Worm (Caenorhabditis elegans) whole organism, early embryonic: Measurements from ENCODE around the gene T20B5.2.

Experiments used
- B0310.2 ChIP-seq: sonication (generic microtip); optimal IDR thresholded peaks from 2 replicates; lab custom pipeline; 2016; ENCODE audit warnings: mild to moderate bottlenecking, missing genetic modification characterization, missing compliant biosample characterization
- F13C5.2 ChIP-seq: sonication (generic microtip); optimal IDR thresholded peaks from 2 replicates; lab custom pipeline; 2017; ENCODE audit warnings: mild to moderate bottlenecking, missing genetic modification characterization, inconsistent platforms, missing compliant biosample characterization
- aly-1 ChIP-seq: sonication (generic microtip); optimal IDR thresholded peaks from 2 replicates; lab custom pipeline; 2016; ENCODE audit warnings: missing genetic modification characterization, missing compliant biosample characterization
- ama-1 ChIP-seq: fragments of 150-350 bp; optimal IDR thresholded peaks from 2 replicates; lab custom pipeline; 2014
- ceh-13 ChIP-seq: fragments of 200-800 bp; sonication (Bioruptor generic); optimal IDR thresholded peaks from 2 replicates; lab custom pipeline; 2018; ENCODE audit warnings: mild to moderate bottlenecking, missing genetic modification characterization, missing compliant biosample characterization
- ceh-36 ChIP-seq: sonication (generic microtip); optimal IDR thresholded peaks from 2 replicates; lab custom pipeline; 2016; ENCODE audit warnings: missing genetic modification characterization, inconsistent platforms, missing compliant biosample characterization
- ets-7 ChIP-seq: sonication (generic microtip); optimal IDR thresholded peaks from 2 replicates; lab custom pipeline; 2016; ENCODE audit warnings: missing genotype, missing genetic modification characterization, missing compliant biosample characterization
- flt-1 ChIP-seq: fragments of 200-800 bp; sonication (Bioruptor generic); IDR thresholded peaks from 2 replicates; pipeline ENCODE4 v1.3.6; 2022; ENCODE audit warnings: missing genetic modification characterization, missing compliant biosample characterization
- hmbx-1 ChIP-seq: sonication (generic microtip); optimal IDR thresholded peaks from 2 replicates; lab custom pipeline; 2016; ENCODE audit warnings: mild to moderate bottlenecking, missing genetic modification characterization, missing compliant biosample characterization
- hmg-4 ChIP-seq: fragments of 200-800 bp; sonication (Bioruptor generic); optimal IDR thresholded peaks from 2 replicates; lab custom pipeline; 2018; ENCODE audit warnings: mild to moderate bottlenecking, missing genetic modification characterization, missing compliant biosample characterization
- hnd-1 ChIP-seq: sonication (generic microtip); optimal IDR thresholded peaks from 2 replicates; lab custom pipeline; 2016; ENCODE audit warnings: missing genetic modification characterization, missing compliant biosample characterization
- pes-1 ChIP-seq: fragments of 200-800 bp; sonication (Bioruptor generic); IDR thresholded peaks from 2 replicates; pipeline ENCODE4 v1.3.6; 2022; ENCODE audit warnings: missing genetic modification reagents, missing genetic modification characterization, missing compliant biosample characterization
- scrt-1 ChIP-seq: fragments of 200-800 bp; sonication (Bioruptor generic); IDR thresholded peaks from 2 replicates; pipeline ENCODE4 v1.3.6; 2022; ENCODE audit warnings: missing genetic modification characterization, missing compliant biosample characterization
- sea-1 ChIP-seq: fragments of 200-800 bp; sonication (Bioruptor generic); conservative IDR thresholded peaks from 2 replicates; pipeline ENCODE4 v1.3.6; 2022; ENCODE audit warnings: missing genetic modification characterization, missing compliant biosample characterization
- tbx-11 ChIP-seq: fragments of 200-800 bp; sonication (Bioruptor generic); IDR thresholded peaks from 2 replicates; pipeline ENCODE4 v1.3.6; 2022; ENCODE audit warnings: missing genetic modification characterization, missing compliant biosample characterization
- tbx-37 ChIP-seq: fragments of 200-800 bp; sonication (Bioruptor generic); conservative IDR thresholded peaks from 2 replicates; pipeline ENCODE4 v1.3.6; 2022; ENCODE audit warnings: missing genetic modification reagents, missing genetic modification characterization, missing compliant biosample characterization
- tra-4 ChIP-seq: sonication (generic microtip); optimal IDR thresholded peaks from 2 replicates; lab custom pipeline; 2017; ENCODE audit warnings: missing genetic modification characterization, missing compliant biosample characterization

The T20B5.2 gene

DNA sequence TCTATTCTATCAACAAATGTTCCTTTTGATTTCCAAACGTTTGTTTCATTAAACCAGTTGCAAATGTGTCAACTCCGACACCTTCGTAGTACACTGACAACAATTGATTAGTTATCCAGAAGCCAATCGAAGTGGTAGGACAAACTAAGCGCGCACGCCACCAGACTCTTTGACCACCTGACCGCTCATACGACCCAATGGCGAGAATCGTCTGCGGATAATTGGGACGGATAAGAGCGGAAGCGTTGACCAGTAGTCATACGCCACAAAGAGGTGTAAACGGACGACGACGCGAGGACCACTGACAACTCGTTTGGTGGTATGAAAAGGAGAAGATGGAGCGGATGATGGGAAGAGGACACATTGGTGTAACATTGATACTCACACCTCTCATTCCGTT lies 30.6 kb upstream of the T20B5.2 start:
- TF ChIP-seq tbx-11 (GFP tag; lab: Robert Waterston, UW) (no peak), hmg-4 (GFP tag; lab: Kevin White, UChicago) (peak; percentile 5)

DNA sequence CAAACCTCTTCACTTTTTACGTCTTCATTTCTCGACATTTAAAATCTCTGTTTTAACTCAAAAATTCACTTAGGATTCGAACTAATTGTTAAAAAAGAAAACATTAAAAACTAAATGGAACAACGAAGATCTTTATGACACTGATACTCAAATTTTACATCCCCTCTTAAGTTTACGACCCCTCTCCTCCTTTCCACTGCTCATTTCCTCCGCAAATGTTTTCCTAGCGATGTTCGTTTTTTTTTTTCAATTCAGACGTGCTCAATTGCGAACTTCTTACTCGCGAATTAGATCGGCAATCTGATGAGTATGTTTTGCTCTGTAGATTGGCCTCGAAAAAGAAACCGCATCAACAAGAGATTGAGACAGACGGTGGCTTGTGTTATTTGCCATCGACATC lies 28.2 kb upstream of the T20B5.2 start:
- no peak for TF ChIP-seq ceh-13 (GFP tag; lab: Kevin White, UChicago)
- no peak for TF ChIP-seq tra-4 (tag; lab: Kevin White, UChicago)
- no peak for TF ChIP-seq hmg-4 (GFP tag; lab: Kevin White, UChicago)
- no peak for TF ChIP-seq tbx-11 (GFP tag; lab: Robert Waterston, UW)
- no peak for TF ChIP-seq ceh-36 (tag; lab: Kevin White, UChicago)
- TF ChIP-seq ama-1 = no peak
- no peak for TF ChIP-seq scrt-1 (GFP tag; lab: Robert Waterston, UW)
- no peak for TF ChIP-seq ets-7 (tag; lab: Kevin White, UChicago)
- no peak for TF ChIP-seq B0310.2 (tag; lab: Kevin White, UChicago)
- TF ChIP-seq F13C5.2 (tag; lab: Kevin White, UChicago) = no peak
- TF ChIP-seq hnd-1 (tag; lab: Kevin White, UChicago) = no peak
- TF ChIP-seq aly-1 (tag; lab: Kevin White, UChicago) = no peak
- no peak for TF ChIP-seq sea-1 (GFP tag; lab: Robert Waterston, UW)
- no peak for TF ChIP-seq pes-1 (GFP tag; lab: Robert Waterston, UW)
- TF ChIP-seq flt-1 = no peak
- TF ChIP-seq hmbx-1 (tag; lab: Kevin White, UChicago) = no peak
- no peak for TF ChIP-seq tbx-37 (GFP tag; lab: Robert Waterston, UW)

DNA sequence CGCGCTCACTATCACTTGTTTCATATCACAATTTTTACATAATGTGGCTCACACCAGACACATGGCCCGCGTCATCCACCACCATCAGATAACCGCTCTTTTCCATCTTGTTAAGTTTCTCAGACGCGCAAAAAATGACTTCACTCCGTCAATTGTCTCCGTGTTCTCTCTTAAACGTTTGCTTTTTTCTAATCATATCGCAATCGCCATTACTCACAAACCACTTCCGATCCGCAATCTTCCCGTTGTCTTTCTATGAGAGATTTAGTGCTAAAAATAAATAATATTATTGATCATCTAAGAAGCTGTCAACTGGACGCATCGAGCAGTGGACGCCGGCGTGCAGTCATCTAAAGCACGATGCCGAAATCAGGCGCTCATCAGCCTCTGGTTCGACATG lies 27.5 kb upstream of the T20B5.2 start, which contains the start of gene tmc-2:
tmc-2 (plus strand) TSS at position 301 of the 400 bp plus-strand sequence.
- TF ChIP-seq ets-7 (tag; lab: Kevin White, UChicago) (no peak), scrt-1 (GFP tag; lab: Robert Waterston, UW) (no peak), ceh-36 (tag; lab: Kevin White, UChicago) (no peak), flt-1 (no peak), hnd-1 (tag; lab: Kevin White, UChicago) (no peak), ama-1 (no peak), tra-4 (tag; lab: Kevin White, UChicago) (no peak), hmbx-1 (tag; lab: Kevin White, UChicago) (no peak), tbx-37 (GFP tag; lab: Robert Waterston, UW) (no peak)

DNA sequence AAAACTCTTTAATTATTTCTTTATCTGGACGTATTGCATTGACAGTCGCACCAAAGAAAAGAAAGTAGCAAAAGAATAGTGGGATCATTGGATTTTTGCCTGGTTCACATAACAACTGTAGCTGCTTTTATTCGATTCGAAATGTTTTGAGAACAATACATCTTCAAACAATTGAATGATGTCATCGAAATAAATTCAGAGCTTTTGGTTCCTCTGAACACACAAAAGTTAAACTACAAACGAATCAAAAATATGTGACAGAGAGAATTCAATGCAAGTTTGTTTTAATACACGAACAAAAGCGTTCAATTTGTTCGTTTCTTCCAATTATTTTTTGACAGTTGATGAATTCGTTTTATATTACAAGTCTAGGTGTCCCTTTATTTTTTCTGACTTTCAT lies 19.7 kb upstream of the T20B5.2 start, which contains the start of gene H29C22.1:
H29C22.1 (minus strand) TSS at position 101 of the 400 bp plus-strand sequence.
- TF ChIP-seq F13C5.2 (tag; lab: Kevin White, UChicago) = no peak
- no peak for TF ChIP-seq aly-1 (tag; lab: Kevin White, UChicago)
- TF ChIP-seq tbx-37 (GFP tag; lab: Robert Waterston, UW) = no peak
- no peak for TF ChIP-seq hnd-1 (tag; lab: Kevin White, UChicago)
- no peak for TF ChIP-seq tbx-11 (GFP tag; lab: Robert Waterston, UW)

DNA sequence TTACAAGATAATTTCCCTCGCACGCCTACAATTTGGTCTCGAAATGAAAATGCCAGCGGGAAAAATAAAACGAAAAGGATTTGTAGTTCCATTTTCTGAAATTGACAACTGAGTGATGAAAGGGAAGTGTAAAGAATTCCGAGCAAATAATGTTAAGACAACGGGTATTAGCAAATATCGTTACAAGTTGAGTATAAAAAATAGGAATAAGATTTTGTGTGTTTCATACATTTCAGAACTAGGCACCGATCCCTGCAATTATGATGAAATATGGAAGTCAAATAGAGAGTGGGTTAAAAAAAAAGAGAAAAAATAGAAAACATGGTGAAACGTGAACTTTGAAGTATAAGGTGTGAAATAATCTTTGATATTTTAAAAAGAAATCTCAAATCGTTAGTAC lies 16.6 kb upstream of the T20B5.2 start, which contains the start of gene ttr-38:
ttr-38 (minus strand) TSS at position 101 of the 400 bp plus-strand sequence.
- TF ChIP-seq tbx-37 (GFP tag; lab: Robert Waterston, UW) (no peak), hmbx-1 (tag; lab: Kevin White, UChicago) (no peak), ceh-36 (tag; lab: Kevin White, UChicago) (no peak)

DNA sequence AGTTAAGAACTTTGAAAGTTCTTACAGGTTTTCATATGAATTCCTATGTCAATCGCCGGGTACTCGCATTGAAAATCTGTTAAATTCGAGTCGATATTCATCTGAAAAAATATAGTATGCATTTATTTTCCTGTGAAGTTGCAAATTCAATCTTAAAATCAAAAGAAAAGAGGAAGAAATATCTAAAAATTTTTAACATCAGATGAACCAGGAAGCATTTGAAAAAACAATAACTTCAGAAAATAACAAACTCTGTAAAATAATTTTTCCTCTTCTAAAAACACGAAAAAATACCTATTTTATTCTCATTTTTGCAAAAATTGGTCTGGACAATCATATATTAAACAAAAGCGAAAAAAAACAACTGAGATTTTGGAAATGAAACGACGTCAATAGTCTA lies 11.9 kb upstream of the T20B5.2 start, which contains the start of gene npr-7:
npr-7 (minus strand) TSS at position 101 of the 400 bp plus-strand sequence.
- TF ChIP-seq hmg-4 (GFP tag; lab: Kevin White, UChicago) = no peak
- TF ChIP-seq sea-1 (GFP tag; lab: Robert Waterston, UW) = no peak

DNA sequence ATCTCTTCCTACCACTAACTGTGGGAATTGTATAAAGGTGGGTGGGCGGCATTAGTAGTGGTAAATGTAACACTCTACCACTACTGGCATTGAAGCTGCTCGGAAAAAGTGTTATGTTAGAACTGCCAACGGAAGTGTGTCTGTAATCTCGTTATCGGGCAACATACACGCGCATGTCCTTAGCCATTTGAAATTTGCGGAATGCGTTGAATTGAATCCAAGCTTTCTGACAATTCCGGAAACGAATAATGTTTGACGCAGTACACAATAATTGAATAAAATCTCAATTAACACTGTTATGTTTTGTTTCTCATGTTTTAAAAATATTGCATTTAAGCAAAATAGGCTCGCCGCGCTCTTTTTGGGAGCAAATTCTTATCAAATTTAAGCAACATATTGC lies 6.0 kb upstream of the T20B5.2 start:
- TF ChIP-seq ets-7 (tag; lab: Kevin White, UChicago) (no peak), flt-1 (no peak), F13C5.2 (tag; lab: Kevin White, UChicago) (no peak), sea-1 (GFP tag; lab: Robert Waterston, UW) (no peak), ceh-13 (GFP tag; lab: Kevin White, UChicago) (no peak), hnd-1 (tag; lab: Kevin White, UChicago) (no peak)

DNA sequence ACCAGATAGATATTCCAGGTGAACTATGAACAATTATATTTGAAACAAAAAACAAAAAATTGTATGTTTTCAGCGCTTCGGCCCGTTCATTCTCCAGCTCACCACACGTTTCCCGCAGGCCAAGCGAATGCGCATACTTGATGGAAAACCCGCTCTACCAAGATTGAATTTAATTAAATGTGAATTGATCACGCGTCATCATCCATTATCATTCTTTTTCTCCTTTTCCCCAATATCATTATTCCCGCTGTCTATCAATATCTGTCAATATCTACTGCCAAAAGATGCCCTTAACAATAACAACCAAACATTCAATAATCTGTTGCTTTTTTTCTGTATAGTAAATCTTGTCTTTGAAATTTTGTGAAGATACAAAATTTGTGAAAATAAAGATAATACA lies 5.3 kb downstream of the T20B5.2 start:
- TF ChIP-seq tbx-37 (GFP tag; lab: Robert Waterston, UW) (no peak), hmbx-1 (tag; lab: Kevin White, UChicago) (no peak), sea-1 (GFP tag; lab: Robert Waterston, UW) (no peak), ama-1 (no peak), scrt-1 (GFP tag; lab: Robert Waterston, UW) (no peak), ceh-36 (tag; lab: Kevin White, UChicago) (no peak), B0310.2 (tag; lab: Kevin White, UChicago) (no peak)

DNA sequence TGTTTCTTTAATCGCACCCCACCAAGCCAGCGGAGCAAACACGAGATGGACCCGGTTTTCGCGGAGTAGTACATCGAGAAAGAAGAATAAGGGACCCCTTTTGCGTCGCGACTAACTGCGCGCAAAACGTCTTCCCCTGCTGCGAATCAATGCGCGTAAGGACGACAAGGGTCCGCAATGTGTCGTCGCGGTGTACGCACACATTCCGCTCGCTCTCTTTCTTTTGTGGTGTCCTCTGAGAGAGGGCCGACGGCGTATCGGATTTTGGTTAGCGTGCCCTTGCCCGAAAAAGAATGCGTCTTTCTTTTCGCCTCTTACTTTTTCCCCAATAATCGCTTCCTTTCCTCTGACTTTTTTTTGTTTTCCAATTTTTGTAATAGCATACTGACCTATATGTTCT lies 6.9 kb downstream of the T20B5.2 start:
- TF ChIP-seq ceh-13 (GFP tag; lab: Kevin White, UChicago) = no peak
- TF ChIP-seq hnd-1 (tag; lab: Kevin White, UChicago) = no peak
- no peak for TF ChIP-seq hmg-4 (GFP tag; lab: Kevin White, UChicago)
- TF ChIP-seq flt-1 = no peak
- peak; percentile 82 for TF ChIP-seq F13C5.2 (tag; lab: Kevin White, UChicago)
- TF ChIP-seq B0310.2 (tag; lab: Kevin White, UChicago) = no peak
- TF ChIP-seq aly-1 (tag; lab: Kevin White, UChicago) = peak; percentile 62
- no peak for TF ChIP-seq sea-1 (GFP tag; lab: Robert Waterston, UW)
- peak; percentile 39; the same call in 1 of the 2 replicates for TF ChIP-seq tbx-37 (GFP tag; lab: Robert Waterston, UW)
- no peak for TF ChIP-seq hmbx-1 (tag; lab: Kevin White, UChicago)
- TF ChIP-seq ceh-36 (tag; lab: Kevin White, UChicago) = no peak
- 0 out of 2 replicates have a peak, but pooled peaks have one; percentile 45 for TF ChIP-seq scrt-1 (GFP tag; lab: Robert Waterston, UW)
- no peak for TF ChIP-seq tra-4 (tag; lab: Kevin White, UChicago)
- TF ChIP-seq ama-1 = no peak
- no peak for TF ChIP-seq tbx-11 (GFP tag; lab: Robert Waterston, UW)
- TF ChIP-seq ets-7 (tag; lab: Kevin White, UChicago) = peak; percentile 33
- TF ChIP-seq pes-1 (GFP tag; lab: Robert Waterston, UW) = no peak
